Fruit fly (Drosophila melanogaster): ENCODE data around the gene tra.

- TF ChIP-seq Met (GFP tag; optimal IDR thresholded peaks at IDR 0.05) (no peak), CG8632 (GFP tag; optimal IDR thresholded peaks at IDR 0.05) (no peak), Blimp-1 (GFP tag; optimal IDR thresholded peaks at IDR 0.05) (no peak), topi (GFP tag; optimal IDR thresholded peaks at IDR 0.05) (no peak), CG15336 (GFP tag; IDR thresholded peaks at IDR 0.05) (no peak), fd59A (GFP tag; optimal IDR thresholded peaks at IDR 0.05) (no peak), OdsH (GFP tag; optimal IDR thresholded peaks at IDR 0.05) (no peak)
Measured at dm6 chr3L:16594922-16595518, 4.2 kb upstream of the tra start, which contains the start of the genes spd-2 and Apl.

All from whole organism, prepupa.